Worm (Caenorhabditis elegans) whole organism, L1 larva: Measurements from ENCODE around the gene ZK1248.19.
"Not testable (repeated sequence)": the region's sequence is repeated elsewhere in the genome, so short reads cannot be mapped to it uniquely, and the experiment has no call there.

Experiments used
- C34B4.2 ChIP-seq: sonication (generic microtip); optimal IDR thresholded peaks from 2 replicates; lab custom pipeline; 2017; ENCODE audit warnings: mild to moderate bottlenecking, missing genetic modification characterization, missing compliant biosample characterization
- Y116A8C.19 ChIP-seq: sonication (generic microtip); optimal IDR thresholded peaks from 2 replicates; lab custom pipeline; 2016; ENCODE audit warnings: missing compliant biosample characterization, missing genetic modification characterization, borderline replicate concordance
- aha-1 ChIP-seq: fragments of 150-350 bp; optimal IDR thresholded peaks from 2 replicates; lab custom pipeline; 2014; ENCODE audit warnings: missing biosample characterization, missing genetic modification characterization
- alr-1 ChIP-seq: fragments of 200-800 bp; sonication (Bioruptor generic); optimal IDR thresholded peaks from 2 replicates; lab custom pipeline; 2018; ENCODE audit warnings: borderline replicate concordance, mild to moderate bottlenecking, missing genetic modification characterization, missing compliant biosample characterization
- aly-2 ChIP-seq: fragments of 150-350 bp; optimal IDR thresholded peaks from 2 replicates; lab custom pipeline; 2014; ENCODE audit warnings: missing biosample characterization, missing genetic modification characterization
- ama-1 ChIP-seq: fragments of 150-350 bp; optimal IDR thresholded peaks from 2 replicates; lab custom pipeline; 2014
- blmp-1 ChIP-seq: fragments of 150-350 bp; optimal IDR thresholded peaks from 2 replicates; lab custom pipeline; 2014; ENCODE audit warnings: missing biosample characterization, missing genetic modification characterization
- ceh-63 ChIP-seq: fragments of 200-800 bp; sonication (Bioruptor generic); optimal IDR thresholded peaks from 2 replicates; lab custom pipeline; 2018; ENCODE audit warnings: mild to moderate bottlenecking, missing genetic modification characterization, missing compliant biosample characterization
- ceh-82 ChIP-seq, 3 experiments: fragments of 150-350 bp in 1 of 3; sonication (generic microtip) in 2 of 3; optimal IDR thresholded peaks; 2 replicates each; lab custom pipeline; 2014 to 2017; ENCODE audit warnings: missing biosample characterization in 3 of 3, missing genetic modification characterization in 3 of 3
- ceh-88 ChIP-seq: fragments of 200-800 bp; sonication (Bioruptor generic); IDR thresholded peaks from 2 replicates; pipeline ENCODE4 v1.3.6; 2022; ENCODE audit warnings: missing genetic modification characterization, missing compliant biosample characterization
- ceh-90 ChIP-seq: sonication (generic microtip); optimal IDR thresholded peaks from 2 replicates; lab custom pipeline; 2016; ENCODE audit warnings: missing genetic modification characterization, missing compliant biosample characterization
- ces-1 ChIP-seq: fragments of 150-350 bp; optimal IDR thresholded peaks from 2 replicates; lab custom pipeline; 2014; ENCODE audit warnings: missing biosample characterization, missing genetic modification reagents, missing genetic modification characterization
- dpl-1 ChIP-seq, 3 experiments: fragments of 150-350 bp in 2 of 3; sonication (generic microtip) in 1 of 3; optimal IDR thresholded peaks; 2 replicates each; lab custom pipeline; 2014 to 2017; ENCODE audit warnings: missing biosample characterization in 3 of 3, missing genetic modification characterization in 3 of 3, missing genetic modification reagents in 3 of 3
- efl-3 ChIP-seq: fragments of 200-800 bp; sonication (Bioruptor generic); optimal IDR thresholded peaks from 2 replicates; lab custom pipeline; 2018; ENCODE audit warnings: mild to moderate bottlenecking, missing genetic modification characterization, missing compliant biosample characterization
- egl-13 ChIP-seq: sonication (generic microtip); optimal IDR thresholded peaks from 2 replicates; lab custom pipeline; 2016; ENCODE audit warnings: missing genotype, missing genetic modification reagents, missing genetic modification characterization, missing compliant biosample characterization
- ets-5 ChIP-seq: fragments of 200-800 bp; sonication (Bioruptor generic); IDR thresholded peaks from 2 replicates; pipeline ENCODE4 v1.3.6; 2022; ENCODE audit warnings: missing genetic modification characterization, missing compliant biosample characterization
- fkh-10 ChIP-seq: sonication (generic microtip); optimal IDR thresholded peaks from 2 replicates; lab custom pipeline; 2017; ENCODE audit warnings: missing biosample characterization, missing genetic modification reagents, missing genetic modification characterization
- fkh-4 ChIP-seq: sonication (generic microtip); optimal IDR thresholded peaks from 2 replicates; lab custom pipeline; 2016; ENCODE audit warnings: missing compliant biosample characterization, missing genetic modification characterization, borderline replicate concordance
- fos-1 ChIP-seq: fragments of 150-350 bp; optimal IDR thresholded peaks from 2 replicates; lab custom pipeline; 2014; ENCODE audit warnings: missing biosample characterization, missing genetic modification characterization
- hlh-4 ChIP-seq: sonication (generic microtip); optimal IDR thresholded peaks from 2 replicates; lab custom pipeline; 2016; ENCODE audit warnings: mild to moderate bottlenecking, missing genetic modification characterization, missing compliant biosample characterization
- hpl-2 ChIP-seq: fragments of 150-350 bp; optimal IDR thresholded peaks from 2 replicates; lab custom pipeline; 2014; ENCODE audit warnings: missing biosample characterization, missing genetic modification reagents, missing genetic modification characterization
- irx-1 ChIP-seq: sonication (generic microtip); optimal IDR thresholded peaks from 2 replicates; lab custom pipeline; 2016; ENCODE audit warnings: missing genetic modification characterization, missing compliant biosample characterization
- isw-1 ChIP-seq: fragments of 200-800 bp; sonication (Bioruptor generic); IDR thresholded peaks from 2 replicates; pipeline ENCODE4 v1.3.6; 2022; ENCODE audit warnings: missing genetic modification characterization, missing compliant biosample characterization
- lin-13 ChIP-seq: fragments of 150-350 bp; optimal IDR thresholded peaks from 2 replicates; lab custom pipeline; 2014; ENCODE audit warnings: missing biosample characterization, missing genetic modification reagents, missing genetic modification characterization
- lin-14 ChIP-seq: fragments of 200-800 bp; sonication (Bioruptor generic); optimal IDR thresholded peaks from 2 replicates; lab custom pipeline; 2018; ENCODE audit warnings: mild to moderate bottlenecking, missing genetic modification characterization, moderate library complexity, missing compliant biosample characterization
- lin-15B ChIP-seq: fragments of 150-350 bp; sonication (generic microtip); optimal IDR thresholded peaks from 3 replicates; lab custom pipeline; 2014; ENCODE audit warnings: missing biosample characterization, missing genetic modification characterization
- lin-39 ChIP-seq: fragments of 150-350 bp; optimal IDR thresholded peaks from 2 replicates; lab custom pipeline; 2014; ENCODE audit warnings: missing biosample characterization, missing genetic modification reagents, missing genetic modification characterization
- lsy-2 ChIP-seq, 2 experiments: fragments of 150-350 bp; optimal IDR thresholded peaks; 2 replicates each; lab custom pipeline; 2014; ENCODE audit warnings: missing biosample characterization in 2 of 2, missing genetic modification characterization in 2 of 2
- mab-9 ChIP-seq: fragments of 200-800 bp; sonication (Bioruptor generic); IDR thresholded peaks from 2 replicates; pipeline ENCODE4 v1.3.6; 2022; ENCODE audit warnings: missing genetic modification reagents, missing genetic modification characterization, missing compliant biosample characterization
- mep-1 ChIP-seq: fragments of 150-350 bp; optimal IDR thresholded peaks from 2 replicates; lab custom pipeline; 2014; ENCODE audit warnings: missing biosample characterization, missing genetic modification characterization
- nhr-12 ChIP-seq: sonication (generic microtip); optimal IDR thresholded peaks from 2 replicates; lab custom pipeline; 2017; ENCODE audit warnings: missing biosample characterization, missing genetic modification characterization
- nhr-19 ChIP-seq: fragments of 200-800 bp; sonication (Bioruptor generic); conservative IDR thresholded peaks from 2 replicates; pipeline ENCODE4 v1.3.6; 2022; ENCODE audit warnings: missing genetic modification characterization, missing compliant biosample characterization
- nhr-47 ChIP-seq: sonication (generic microtip); optimal IDR thresholded peaks from 2 replicates; lab custom pipeline; 2016; ENCODE audit warnings: mild to moderate bottlenecking, missing genetic modification characterization, moderate library complexity, missing compliant biosample characterization
- nhr-71 ChIP-seq: sonication (generic microtip); optimal IDR thresholded peaks from 2 replicates; lab custom pipeline; 2016; ENCODE audit warnings: mild to moderate bottlenecking, missing genetic modification characterization, moderate library complexity, missing compliant biosample characterization
- nhr-77 ChIP-seq: fragments of 150-350 bp; optimal IDR thresholded peaks from 2 replicates; lab custom pipeline; 2014; ENCODE audit warnings: missing biosample characterization, missing genetic modification characterization
- nhr-84 ChIP-seq: sonication (generic microtip); optimal IDR thresholded peaks from 2 replicates; lab custom pipeline; 2017; ENCODE audit warnings: missing biosample characterization, missing genetic modification characterization
- nhr-90 ChIP-seq: sonication (generic microtip); optimal IDR thresholded peaks from 2 replicates; lab custom pipeline; 2016; ENCODE audit warnings: mild to moderate bottlenecking, missing genetic modification characterization, missing compliant biosample characterization; ENCODE audit not compliant: poor library complexity
- pag-3 ChIP-seq: sonication (generic microtip); optimal IDR thresholded peaks from 2 replicates; lab custom pipeline; 2017; ENCODE audit warnings: missing genetic modification characterization, mild to moderate bottlenecking, missing compliant biosample characterization, antibody characterized with exemption, borderline replicate concordance; ENCODE audit not compliant: insufficient read depth
- pax-3 ChIP-seq: fragments of 200-800 bp; sonication (Bioruptor generic); optimal IDR thresholded peaks from 2 replicates; lab custom pipeline; 2018; ENCODE audit warnings: mild to moderate bottlenecking, missing genetic modification characterization, moderate library complexity, missing compliant biosample characterization
- pqm-1 ChIP-seq: sonication (generic microtip); optimal IDR thresholded peaks from 3 replicates; lab custom pipeline; 2017; ENCODE audit warnings: missing biosample characterization, missing genetic modification characterization
- snu-23 ChIP-seq: sonication (generic microtip); optimal IDR thresholded peaks from 2 replicates; lab custom pipeline; 2016; ENCODE audit warnings: missing genetic modification characterization, missing compliant biosample characterization
- sptf-1 ChIP-seq: fragments of 150-350 bp; optimal IDR thresholded peaks from 2 replicates; lab custom pipeline; 2014; ENCODE audit warnings: missing biosample characterization, missing genetic modification characterization
- tlp-1 ChIP-seq: fragments of 150-350 bp; optimal IDR thresholded peaks from 2 replicates; lab custom pipeline; 2014; ENCODE audit warnings: missing biosample characterization, missing genetic modification characterization
- unc-130 ChIP-seq: fragments of 150-350 bp; optimal IDR thresholded peaks from 2 replicates; lab custom pipeline; 2017; ENCODE audit warnings: missing biosample characterization, missing genetic modification characterization, inconsistent platforms
- unc-98 ChIP-seq: fragments of 200-800 bp; sonication (Bioruptor generic); IDR thresholded peaks from 2 replicates; pipeline ENCODE4 v1.3.6; 2022; ENCODE audit warnings: missing genetic modification characterization, missing compliant biosample characterization
- xbp-1 ChIP-seq: sonication (generic microtip); optimal IDR thresholded peaks from 2 replicates; lab custom pipeline; 2016; ENCODE audit warnings: missing genetic modification characterization, missing compliant biosample characterization
- zip-4 ChIP-seq: fragments of 200-800 bp; sonication (Bioruptor generic); optimal IDR thresholded peaks from 2 replicates; lab custom pipeline; 2018; ENCODE audit warnings: mild to moderate bottlenecking, missing genetic modification characterization, moderate library complexity, missing compliant biosample characterization
- ztf-11 ChIP-seq, 2 experiments: sonication (generic microtip); optimal IDR thresholded peaks; 2 replicates each; lab custom pipeline; 2016 to 2017; ENCODE audit warnings: missing genetic modification characterization in 2 of 2, missing biosample characterization in 1 of 2, missing compliant biosample characterization in 1 of 2

Gene ZK1248.19

DNA sequence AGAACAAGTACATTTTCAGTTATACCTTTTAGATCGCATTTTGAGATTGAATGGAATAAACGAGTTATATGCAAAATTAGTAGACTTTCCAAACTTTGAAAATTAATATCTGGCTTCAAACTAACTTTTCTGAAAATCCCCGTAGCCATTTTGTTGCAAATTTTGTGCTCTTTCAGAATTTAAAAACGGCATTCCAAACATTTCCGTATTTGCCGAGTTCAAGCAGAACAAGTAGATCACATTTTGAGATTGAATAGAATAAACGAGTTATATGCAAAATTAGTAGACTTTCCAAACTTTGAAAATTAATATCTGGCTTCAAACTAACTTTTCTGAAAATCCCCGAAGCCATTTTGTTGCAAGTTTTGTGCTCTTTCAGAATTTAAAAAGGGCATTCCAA lies 37.3 kb upstream of the ZK1248.19 start, which contains the start of gene F55C12.2:
TSS of gene F55C12.2 (plus strand) at position 301 of the 400 bp plus-strand sequence.
- not testable (repeated sequence) for TF ChIP-seq efl-3 (GFP tag; lab: Kevin White, UChicago); lin-13 (GFP tag; lab: Kevin White, UChicago); alr-1
- TF ChIP-seq, all 84 proteins: peak for 0; not testable (repeated sequence) for 84

DNA sequence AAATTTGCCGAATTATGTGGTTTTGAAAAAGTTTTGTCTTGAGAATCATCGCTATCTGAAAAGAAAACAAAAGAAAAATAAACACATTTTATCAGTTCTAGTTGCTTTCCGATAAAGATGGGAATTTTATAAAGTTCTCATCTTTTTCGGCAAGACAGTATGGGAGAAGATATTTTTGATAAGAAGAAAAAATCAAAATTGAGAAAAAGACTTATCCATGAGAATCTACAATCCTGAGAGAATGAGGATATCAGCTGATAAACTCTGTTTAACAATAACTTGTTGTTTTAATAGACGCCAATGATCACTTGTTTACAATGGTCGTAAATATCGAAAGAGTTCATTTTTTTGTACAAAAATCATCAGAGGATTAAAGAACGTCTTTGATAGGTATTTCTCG lies 36.8 kb upstream of the ZK1248.19 start, which contains the start of gene F55C12.6:
TSS of gene F55C12.6 (minus strand) at position 101 of the 400 bp plus-strand sequence.
- TF ChIP-seq fos-1 (tag; lab: Kevin White, UChicago) (no peak), Y116A8C.19 (tag; lab: Kevin White, UChicago) (no peak)
- TF ChIP-seq, all 84 proteins: peak for 0

ce11 chrII:5874130-5874529 lies 34.9 kb upstream of the ZK1248.19 start:
- TF ChIP-seq mab-9 (GFP tag; lab: Robert Waterston, UW) (no peak), nhr-71 (peak; percentile 71), lin-39 (tag; lab: Kevin White, UChicago) (no peak), ceh-63 (GFP tag; lab: Kevin White, UChicago) (no peak), lin-15B (no peak), ets-5 (GFP tag; lab: Robert Waterston, UW) (no peak), hlh-4 (no peak), ceh-88 (GFP tag; lab: Robert Waterston, UW) (no peak; the same call in 1 of the 2 replicates), pax-3 (tag; lab: Kevin White, UChicago) (no peak), pag-3 (tag; lab: Kevin White, UChicago) (no peak), unc-130 (tag; lab: Kevin White, UChicago) (peak; percentile 43), nhr-19 (peak; percentile 47; the same call in 1 of the 2 replicates), nhr-12 (tag; lab: Kevin White, UChicago) (no peak), aha-1 (tag; lab: Kevin White, UChicago) (no peak), fkh-4 (no peak), tlp-1 (no peak), ama-1 (lab: Kevin White, UChicago) (no peak), ceh-90 (tag; lab: Kevin White, UChicago) (no peak), ztf-11 (tag; optimal IDR thresholded peaks at IDR 0.05; lab: Kevin White, UChicago) (no peak), mep-1 (tag; lab: Kevin White, UChicago) (peak; percentile 82), ces-1 (GFP tag; lab: Kevin White, UChicago) (no peak), pqm-1 (tag; lab: Kevin White, UChicago) (no peak), lin-14 (GFP tag; lab: Kevin White, UChicago) (peak; percentile 79), blmp-1 (tag; lab: Kevin White, UChicago) (peak; percentile 98), Y116A8C.19 (tag; lab: Kevin White, UChicago) (no peak), nhr-47 (no peak), nhr-77 (tag; lab: Kevin White, UChicago) (no peak), nhr-90 (tag; lab: Kevin White, UChicago) (peak; percentile 30), aly-2 (tag; lab: Kevin White, UChicago) (no peak), sptf-1 (tag; lab: Kevin White, UChicago) (no peak), hpl-2 (GFP tag; lab: Kevin White, UChicago) (no peak), C34B4.2 (no peak), snu-23 (GFP tag; lab: Kevin White, UChicago) (peak; percentile 70), fkh-10 (GFP tag; lab: Kevin White, UChicago) (no peak), ceh-82 (tag; optimal IDR thresholded peaks at IDR 0.05; lab: Kevin White, UChicago) (no peak), lin-13 (GFP tag; lab: Kevin White, UChicago) (peak; percentile 1), lsy-2 (tag; optimal IDR thresholded peaks at IDR 0.05; lab: Kevin White, UChicago) (peak; percentile 35 to 49), zip-4 (GFP tag; lab: Kevin White, UChicago) (no peak), unc-98 (GFP tag; lab: Robert Waterston, UW) (no peak), egl-13 (tag; lab: Kevin White, UChicago) (no peak), dpl-1 (GFP tag; optimal IDR thresholded peaks at IDR 0.05; lab: Kevin White, UChicago) (peak in 2 of 3 experiments; percentile 33 to 39), isw-1 (GFP tag; lab: Robert Waterston, UW) (no peak), alr-1 (no peak), xbp-1 (tag; lab: Kevin White, UChicago) (no peak), nhr-84 (tag; lab: Kevin White, UChicago) (no peak), irx-1 (tag; lab: Kevin White, UChicago) (peak; percentile 16)
